Fruit fly (Drosophila melanogaster): ENCODE results near the gene CG7950.

Gene CG7950

dm6 chr3R:30052455-30053046 lies 4.1 kb upstream of the CG7950 start, which contains the start of gene Jasper (continued):
- no peak for TF ChIP-seq CG4282 (GFP tag; optimal IDR thresholded peaks at IDR 0.05)
- no peak for TF ChIP-seq CG33557 (GFP tag; optimal IDR thresholded peaks at IDR 0.05)
- no peak for TF ChIP-seq CG10274 (GFP tag; optimal IDR thresholded peaks at IDR 0.05)
- no peak for TF ChIP-seq CG16815 (GFP tag; optimal IDR thresholded peaks at IDR 0.05)
- TF ChIP-seq NC2β (GFP tag; optimal IDR thresholded peaks at IDR 0.05), result no peak
- no peak for TF ChIP-seq bsh (GFP tag; optimal IDR thresholded peaks at IDR 0.05)
- TF ChIP-seq CG10431 (GFP tag; optimal IDR thresholded peaks at IDR 0.05), result no peak
- no peak for TF ChIP-seq CG7745 (tag; optimal IDR thresholded peaks at IDR 0.05)
- TF ChIP-seq CG1792 (GFP tag; optimal IDR thresholded peaks at IDR 0.05), result peak; percentile 11
- no peak for TF ChIP-seq exex (tag; optimal IDR thresholded peaks at IDR 0.05)
- TF ChIP-seq hbn (GFP tag; IDR thresholded peaks at IDR 0.05; ENCODE audit: partially characterized antibody), result no peak
- TF ChIP-seq Nf-YC (tag; optimal IDR thresholded peaks at IDR 0.05), result peak; percentile 36
- peak; percentile 90 for TF ChIP-seq HmgZ (tag; optimal IDR thresholded peaks at IDR 0.05)
- no peak for TF ChIP-seq psq (GFP tag; optimal IDR thresholded peaks at IDR 0.05)
- no peak for TF ChIP-seq yki (optimal IDR thresholded peaks at IDR 0.05)
- no peak for TF ChIP-seq Atf6 (GFP tag; IDR thresholded peaks at IDR 0.05)
- TF ChIP-seq Hr78 (GFP tag; optimal IDR thresholded peaks at IDR 0.05), result no peak
- TF ChIP-seq row (GFP tag; IDR thresholded peaks at IDR 0.05), result peak; percentile 42; the same call in 1 of the 3 replicates
- TF ChIP-seq ken (GFP tag; IDR thresholded peaks at IDR 0.05), result no peak
- TF ChIP-seq wor (GFP tag; IDR thresholded peaks at IDR 0.05), result no peak
- no peak for TF ChIP-seq Mes4 (GFP tag; optimal IDR thresholded peaks at IDR 0.05)
- TF ChIP-seq Hr3 (GFP tag; optimal IDR thresholded peaks at IDR 0.05), result no peak
- no peak for TF ChIP-seq Dip3 (GFP tag; optimal IDR thresholded peaks at IDR 0.05)
- no peak for TF ChIP-seq Elba2 (GFP tag; optimal IDR thresholded peaks at IDR 0.05)
- no peak for TF ChIP-seq CG6175 (GFP tag; IDR thresholded peaks at IDR 0.05)
- 0 out of 3 replicates have a peak, but pooled peaks have one; percentile 13 for TF ChIP-seq ci (GFP tag; IDR thresholded peaks at IDR 0.05)
- TF ChIP-seq CG15696 (tag; optimal IDR thresholded peaks at IDR 0.05), result no peak
- peak; percentile 75 for TF ChIP-seq CG33213 (GFP tag; optimal IDR thresholded peaks at IDR 0.05)
- TF ChIP-seq CG2678 (tag; optimal IDR thresholded peaks at IDR 0.05), result no peak
- TF ChIP-seq scrt (GFP tag; optimal IDR thresholded peaks at IDR 0.05), result no peak
- TF ChIP-seq ATbp (GFP tag; optimal IDR thresholded peaks at IDR 0.05), result no peak
- TF ChIP-seq sc (optimal IDR thresholded peaks at IDR 0.05), result no peak
- no peak for TF ChIP-seq sc (GFP tag; optimal IDR thresholded peaks at IDR 0.05)
- peak; percentile 100 for TF ChIP-seq her (GFP tag; optimal IDR thresholded peaks at IDR 0.05)
- TF ChIP-seq Max (GFP tag; optimal IDR thresholded peaks at IDR 0.05), result no peak
- no peak for TF ChIP-seq CG2199 (GFP tag; IDR thresholded peaks at IDR 0.05)
- no peak for TF ChIP-seq Dip2 (GFP tag; IDR thresholded peaks at IDR 0.05)
- TF ChIP-seq odd (GFP tag; optimal IDR thresholded peaks at IDR 0.05), result no peak
- TF ChIP-seq Rfx (GFP tag; IDR thresholded peaks at IDR 0.05), result peak; percentile 55
- peak; percentile 14 for TF ChIP-seq zfh2 (GFP tag; optimal IDR thresholded peaks at IDR 0.05)
- peak; percentile 5 for TF ChIP-seq Bdp1 (GFP tag; optimal IDR thresholded peaks at IDR 0.05)
- TF ChIP-seq CG9876 (GFP tag; optimal IDR thresholded peaks at IDR 0.05), result no peak
- TF ChIP-seq CG14667 (GFP tag; IDR thresholded peaks at IDR 0.05), result no peak
- TF ChIP-seq Ptx1 (GFP tag; IDR thresholded peaks at IDR 0.05), result no peak
- TF ChIP-seq CG31441 (GFP tag; IDR thresholded peaks at IDR 0.05), result no peak
- no peak for TF ChIP-seq CG10979 (tag; optimal IDR thresholded peaks at IDR 0.05)
- no peak for TF ChIP-seq tin (GFP tag; optimal IDR thresholded peaks at IDR 0.05)
- TF ChIP-seq CG32772 (GFP tag; IDR thresholded peaks at IDR 0.05), result no peak
- peak; percentile 18 for TF ChIP-seq CG10654 (GFP tag; optimal IDR thresholded peaks at IDR 0.05)
- no peak for TF ChIP-seq ara (GFP tag; IDR thresholded peaks at IDR 0.05)
- no peak for TF ChIP-seq Chrac-16 (GFP tag; optimal IDR thresholded peaks at IDR 0.05)
- no peak for TF ChIP-seq dimm (GFP tag; IDR thresholded peaks at IDR 0.05)
